Worm (Caenorhabditis elegans) whole organism, midembryonic: ENCODE measurements around the gene mab-10.

ENCODE experiments used
- T22C8.4 ChIP-seq: fragments of 200-800 bp; sonication (Bioruptor generic); IDR thresholded peaks from 2 replicates; pipeline ENCODE4 v1.3.6; 2022; ENCODE audit warnings: missing genetic modification characterization, missing compliant biosample characterization
- cog-1 ChIP-seq: sonication (generic microtip); optimal IDR thresholded peaks from 2 replicates; lab custom pipeline; 2016; ENCODE audit warnings: missing genetic modification characterization, missing compliant biosample characterization
- flt-1 ChIP-seq: fragments of 200-800 bp; sonication (Bioruptor generic); IDR thresholded peaks from 2 replicates; pipeline ENCODE4 v1.3.6; 2022; ENCODE audit warnings: missing genetic modification characterization, missing compliant biosample characterization
- klf-2 ChIP-seq: fragments of 200-800 bp; sonication (Bioruptor generic); conservative IDR thresholded peaks from 2 replicates; pipeline ENCODE4 v1.3.6; 2022; ENCODE audit warnings: missing genetic modification reagents, missing genetic modification characterization, missing compliant biosample characterization
- med-1 ChIP-seq: sonication (generic microtip); optimal IDR thresholded peaks from 2 replicates; lab custom pipeline; 2017; ENCODE audit warnings: missing genetic modification characterization, mild to moderate bottlenecking, missing compliant biosample characterization, antibody characterized with exemption, missing genetic modification reagents; ENCODE audit not compliant: insufficient read depth
- ref-1 ChIP-seq: fragments of 200-800 bp; sonication (Bioruptor generic); conservative IDR thresholded peaks from 2 replicates; pipeline ENCODE4 v1.3.6; 2022; ENCODE audit warnings: missing genetic modification reagents, missing genetic modification characterization, missing compliant biosample characterization
- tab-1 ChIP-seq: fragments of 200-800 bp; sonication (Bioruptor generic); IDR thresholded peaks from 2 replicates; pipeline ENCODE4 v1.3.6; 2022; ENCODE audit warnings: missing genetic modification characterization, missing compliant biosample characterization
- ztf-23 ChIP-seq: fragments of 200-800 bp; sonication (Bioruptor generic); IDR thresholded peaks from 2 replicates; pipeline ENCODE4 v1.3.6; 2022; ENCODE audit warnings: missing genetic modification reagents, missing genetic modification characterization, missing compliant biosample characterization
- ztf-29 ChIP-seq: fragments of 200-800 bp; sonication (Bioruptor generic); IDR thresholded peaks from 2 replicates; pipeline ENCODE4 v1.3.6; 2022; ENCODE audit warnings: missing genetic modification reagents, missing genetic modification characterization, missing compliant biosample characterization

mab-10 gene

DNA sequence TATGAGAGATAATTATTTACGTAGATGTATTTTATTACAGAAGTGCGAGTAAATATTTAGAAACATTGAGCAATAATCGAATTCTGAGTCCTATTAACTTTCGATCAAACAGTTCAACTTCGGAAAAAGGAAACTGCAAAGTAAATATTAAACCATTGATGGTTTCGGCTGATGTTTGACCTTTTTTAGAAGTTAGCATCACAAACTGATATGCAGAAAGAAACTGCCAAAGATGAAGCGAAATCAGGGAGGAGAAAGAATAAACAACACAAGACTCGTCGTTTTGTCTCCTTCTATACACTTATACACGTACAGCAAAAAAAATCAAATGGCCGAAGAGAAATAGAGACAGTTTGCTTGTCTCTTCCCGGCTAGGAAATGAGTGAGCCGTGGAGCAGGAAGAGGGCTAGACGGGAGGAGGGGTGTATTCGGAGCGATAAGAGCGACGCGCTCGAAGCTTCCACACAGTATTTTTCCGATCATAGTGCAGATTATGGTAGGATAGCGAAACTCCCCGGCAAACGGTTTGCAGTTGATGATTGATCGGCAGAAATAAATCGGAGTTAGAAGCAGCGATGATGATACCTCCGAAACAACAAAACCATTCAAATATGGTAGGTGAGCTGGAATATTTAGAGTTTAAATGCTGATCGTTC lies 28.8 kb downstream of the mab-10 start:
- TF ChIP-seq med-1 = no peak
- TF ChIP-seq ref-1 (GFP tag; lab: Robert Waterston, UW) = no peak
- TF ChIP-seq ztf-23 (GFP tag; lab: Robert Waterston, UW) = no peak
- TF ChIP-seq tab-1 (GFP tag; lab: Robert Waterston, UW) = no peak
- TF ChIP-seq flt-1 (GFP tag; lab: Robert Waterston, UW) = no peak
- TF ChIP-seq cog-1 = no peak
- no peak for TF ChIP-seq klf-2
- no peak for TF ChIP-seq T22C8.4 (GFP tag; lab: Robert Waterston, UW)
- no peak for TF ChIP-seq ztf-29

DNA sequence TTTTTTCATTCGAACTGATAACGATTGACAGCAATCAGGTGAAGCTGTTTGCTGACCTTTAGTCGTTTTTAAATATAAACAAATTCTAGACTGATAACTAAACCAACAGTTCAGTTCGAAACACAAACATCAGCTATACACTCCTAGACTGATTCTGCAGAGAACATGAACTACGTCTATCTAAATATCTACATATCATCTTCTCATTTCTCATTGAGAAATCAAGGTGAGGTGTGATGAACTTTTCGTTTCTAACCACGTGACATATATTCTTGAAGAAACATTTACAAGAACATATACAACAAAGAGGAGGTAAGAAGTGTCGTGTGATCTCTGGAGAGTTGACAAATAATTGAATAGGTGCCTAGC lies 29.3 kb downstream of the mab-10 start:
- no peak for TF ChIP-seq tab-1 (GFP tag; lab: Robert Waterston, UW)
- no peak for TF ChIP-seq T22C8.4 (GFP tag; lab: Robert Waterston, UW)
- no peak for TF ChIP-seq ztf-29
- no peak for TF ChIP-seq ztf-23 (GFP tag; lab: Robert Waterston, UW)
- TF ChIP-seq ref-1 (GFP tag; lab: Robert Waterston, UW) = no peak
- no peak for TF ChIP-seq med-1
- TF ChIP-seq klf-2 = no peak
- TF ChIP-seq flt-1 (GFP tag; lab: Robert Waterston, UW) = no peak

DNA sequence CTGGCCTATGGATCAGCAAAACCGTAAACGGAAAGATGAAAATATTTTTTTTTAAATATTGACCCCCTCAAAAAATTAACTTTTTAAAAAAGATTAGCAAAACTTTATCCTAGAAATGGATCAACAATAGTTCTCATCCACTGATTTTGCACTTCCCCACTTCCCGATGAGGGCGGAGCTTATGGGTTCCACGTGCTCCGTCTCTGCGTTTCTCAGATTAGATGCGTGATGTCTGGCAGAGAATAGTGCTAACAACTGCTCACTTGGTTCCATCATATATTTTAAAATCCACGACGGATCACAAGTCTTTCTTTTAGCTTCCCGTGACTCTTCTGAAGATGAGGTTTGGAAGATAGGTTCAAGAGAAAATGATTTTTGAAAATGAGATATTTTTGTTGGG lies 30.5 kb downstream of the mab-10 start:
- TF ChIP-seq flt-1 (GFP tag; lab: Robert Waterston, UW) (no peak), tab-1 (GFP tag; lab: Robert Waterston, UW) (no peak), ztf-23 (GFP tag; lab: Robert Waterston, UW) (no peak), klf-2 (no peak), T22C8.4 (GFP tag; lab: Robert Waterston, UW) (no peak), med-1 (no peak), ztf-29 (no peak), cog-1 (no peak), ref-1 (GFP tag; lab: Robert Waterston, UW) (no peak)

DNA sequence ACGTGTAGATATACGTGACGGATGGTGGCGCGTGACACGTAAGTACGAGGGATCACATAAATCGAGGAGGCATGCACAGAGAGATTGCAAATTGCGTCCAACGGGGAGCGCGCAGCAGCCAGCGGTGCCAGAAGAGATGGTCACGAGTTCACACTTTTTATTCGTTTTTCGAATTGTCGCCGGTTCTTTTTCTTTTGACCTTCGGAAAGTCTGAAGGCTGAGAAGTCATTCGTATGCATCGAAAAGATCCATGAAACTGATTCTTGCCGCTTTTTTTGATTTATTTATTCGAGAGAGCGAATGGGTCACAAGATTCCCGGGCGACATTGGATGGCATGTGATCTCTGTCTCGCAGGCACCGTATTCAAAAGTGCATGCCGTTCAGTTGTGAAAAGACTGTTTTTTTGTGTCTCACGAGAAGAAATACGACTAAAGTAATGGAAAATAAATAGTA lies 31.1 kb downstream of the mab-10 start:
- TF ChIP-seq flt-1 (GFP tag; lab: Robert Waterston, UW) (0 out of 2 replicates have a peak, but pooled peaks have one; percentile 41), tab-1 (GFP tag; lab: Robert Waterston, UW) (no peak), ztf-29 (no peak), cog-1 (no peak), ztf-23 (GFP tag; lab: Robert Waterston, UW) (0 out of 2 replicates have a peak, but pooled peaks have one; percentile 20), ref-1 (GFP tag; lab: Robert Waterston, UW) (no peak)

DNA sequence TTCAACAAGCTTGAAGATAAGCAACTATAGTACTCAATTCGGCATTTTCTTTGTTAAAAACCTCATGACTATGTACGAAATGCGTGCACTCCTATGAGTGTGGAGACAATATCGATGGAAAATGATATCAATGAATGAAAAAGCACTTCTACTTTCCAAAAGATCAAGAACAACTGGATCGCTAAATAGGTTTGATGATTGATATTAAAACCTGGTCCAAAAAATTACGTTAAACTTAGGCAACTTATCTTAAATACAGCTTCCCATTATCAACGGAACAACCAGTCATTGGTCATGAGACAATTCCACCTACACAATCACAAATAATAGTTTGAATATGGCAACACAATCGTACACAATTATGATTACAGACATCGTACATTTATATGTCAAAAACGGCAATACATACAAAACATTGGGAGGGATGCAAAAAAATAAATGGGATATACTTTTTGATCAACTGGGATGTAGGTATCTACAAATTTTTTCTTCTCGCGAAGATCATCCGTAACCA lies 31.8 kb downstream of the mab-10 start:
- TF ChIP-seq T22C8.4 (GFP tag; lab: Robert Waterston, UW) (no peak), klf-2 (no peak), ztf-23 (GFP tag; lab: Robert Waterston, UW) (no peak), tab-1 (GFP tag; lab: Robert Waterston, UW) (no peak), flt-1 (GFP tag; lab: Robert Waterston, UW) (no peak), ref-1 (GFP tag; lab: Robert Waterston, UW) (no peak), ztf-29 (no peak)

DNA sequence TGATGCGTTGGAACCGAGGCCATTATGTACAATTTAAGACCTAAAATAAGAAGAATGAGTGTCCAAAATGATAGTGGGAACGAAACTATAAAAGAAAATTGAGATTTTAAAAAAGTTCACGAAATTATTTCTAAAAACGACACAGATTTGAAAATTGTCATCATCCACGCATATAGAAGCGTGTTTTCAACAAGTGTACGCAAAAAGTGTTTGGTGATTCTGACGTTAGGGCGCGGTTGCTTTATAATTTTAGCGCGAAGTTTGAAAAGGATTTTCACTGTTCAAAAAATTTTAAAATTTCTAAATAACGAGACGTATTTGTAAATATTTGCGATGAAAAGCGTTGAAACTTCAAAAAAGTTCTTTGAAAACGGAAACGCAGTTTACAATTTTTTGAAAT lies 35.5 kb downstream of the mab-10 start, which contains the start of gene cdc-48.1:
Gene cdc-48.1, minus strand, starts transcription at position 40 of the 400 bp plus-strand sequence.
- TF ChIP-seq klf-2 (peak; percentile 76), ztf-29 (peak; percentile 60; the same call in 1 of the 2 replicates), flt-1 (GFP tag; lab: Robert Waterston, UW) (peak; percentile 94), T22C8.4 (GFP tag; lab: Robert Waterston, UW) (peak; percentile 76), med-1 (peak; percentile 25), cog-1 (peak; percentile 99), ztf-23 (GFP tag; lab: Robert Waterston, UW) (peak; percentile 94), ref-1 (GFP tag; lab: Robert Waterston, UW) (no peak), tab-1 (GFP tag; lab: Robert Waterston, UW) (peak; percentile 80)

DNA sequence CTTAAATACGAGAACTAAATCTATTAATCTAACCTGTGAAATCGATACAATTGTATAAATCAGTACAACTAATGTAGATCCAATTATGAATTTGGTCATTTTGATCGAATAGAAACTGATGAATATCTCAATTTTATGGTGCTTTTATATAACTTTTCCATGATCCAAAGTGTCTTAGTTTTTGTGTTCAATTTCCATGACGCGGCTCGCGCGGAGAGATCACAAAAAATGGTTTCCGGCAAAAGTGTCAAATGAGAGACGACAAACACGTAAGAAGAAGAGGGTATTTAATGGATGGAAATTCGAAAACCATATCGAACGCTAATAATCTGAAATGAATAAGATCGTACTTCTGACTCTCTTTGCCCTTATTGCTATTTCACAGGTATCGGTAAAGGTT lies 36.7 kb downstream of the mab-10 start, which contains the start of the genes C06A1.6 and C06A1.7:
Gene C06A1.6, minus strand, starts transcription at position 101 of the 400 bp plus-strand sequence.
Gene C06A1.7, plus strand, starts transcription at position 314 of the 400 bp plus-strand sequence.
- no peak for TF ChIP-seq klf-2
- no peak for TF ChIP-seq tab-1 (GFP tag; lab: Robert Waterston, UW)
- TF ChIP-seq cog-1 = no peak
- no peak for TF ChIP-seq T22C8.4 (GFP tag; lab: Robert Waterston, UW)
- no peak for TF ChIP-seq ref-1 (GFP tag; lab: Robert Waterston, UW)
- TF ChIP-seq med-1 = no peak
- TF ChIP-seq flt-1 (GFP tag; lab: Robert Waterston, UW) = no peak
- no peak for TF ChIP-seq ztf-29
- TF ChIP-seq ztf-23 (GFP tag; lab: Robert Waterston, UW) = no peak

DNA sequence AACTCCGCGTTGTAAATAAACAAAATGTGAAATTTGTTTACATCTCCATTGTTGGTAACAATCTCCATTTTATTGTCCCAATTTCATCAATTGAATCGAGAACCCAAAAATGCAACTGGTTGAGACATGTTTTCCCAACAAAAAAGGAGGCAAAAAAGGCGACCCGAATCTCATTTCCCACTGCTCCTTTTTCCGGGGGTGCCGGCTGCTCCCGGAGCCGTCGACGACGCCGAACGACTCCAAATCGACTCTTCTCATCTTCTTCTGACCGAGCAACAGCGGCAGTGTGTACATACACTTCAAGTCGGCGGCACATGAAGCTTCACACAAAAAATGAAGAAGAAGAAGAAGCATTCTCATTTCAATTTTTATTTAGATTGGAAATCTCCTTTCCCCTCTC lies 38.6 kb downstream of the mab-10 start:
- TF ChIP-seq klf-2 = no peak
- TF ChIP-seq ref-1 (GFP tag; lab: Robert Waterston, UW) = no peak
- TF ChIP-seq T22C8.4 (GFP tag; lab: Robert Waterston, UW) = no peak
- no peak for TF ChIP-seq flt-1 (GFP tag; lab: Robert Waterston, UW)
- no peak for TF ChIP-seq ztf-23 (GFP tag; lab: Robert Waterston, UW)
- no peak for TF ChIP-seq tab-1 (GFP tag; lab: Robert Waterston, UW)
- no peak for TF ChIP-seq cog-1
- TF ChIP-seq med-1 = no peak

DNA sequence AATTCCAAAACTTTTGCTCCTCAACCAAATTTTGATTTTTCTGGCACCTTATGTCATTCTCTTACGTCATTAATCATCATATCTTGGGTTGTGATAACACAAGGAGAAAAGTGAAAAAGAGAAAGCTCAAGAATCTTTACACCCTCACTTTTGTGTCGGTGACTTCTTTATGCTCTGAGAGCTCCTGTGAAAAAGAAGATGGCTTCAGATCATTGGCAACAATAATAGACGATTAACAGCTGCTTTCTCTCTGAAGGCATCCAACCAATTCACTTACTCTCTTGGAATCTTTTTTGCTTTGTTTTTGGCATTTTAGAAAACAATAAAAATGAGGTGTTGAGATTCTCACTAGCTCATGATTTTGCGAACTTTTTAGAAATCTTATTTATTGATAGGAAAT lies 41.6 kb downstream of the mab-10 start:
- no peak for TF ChIP-seq med-1
- TF ChIP-seq cog-1 = no peak
- TF ChIP-seq ztf-23 (GFP tag; lab: Robert Waterston, UW) = no peak
- TF ChIP-seq tab-1 (GFP tag; lab: Robert Waterston, UW) = no peak
- no peak for TF ChIP-seq klf-2
- no peak for TF ChIP-seq T22C8.4 (GFP tag; lab: Robert Waterston, UW)
- TF ChIP-seq flt-1 (GFP tag; lab: Robert Waterston, UW) = no peak
- no peak for TF ChIP-seq ztf-29
- no peak for TF ChIP-seq ref-1 (GFP tag; lab: Robert Waterston, UW)

DNA sequence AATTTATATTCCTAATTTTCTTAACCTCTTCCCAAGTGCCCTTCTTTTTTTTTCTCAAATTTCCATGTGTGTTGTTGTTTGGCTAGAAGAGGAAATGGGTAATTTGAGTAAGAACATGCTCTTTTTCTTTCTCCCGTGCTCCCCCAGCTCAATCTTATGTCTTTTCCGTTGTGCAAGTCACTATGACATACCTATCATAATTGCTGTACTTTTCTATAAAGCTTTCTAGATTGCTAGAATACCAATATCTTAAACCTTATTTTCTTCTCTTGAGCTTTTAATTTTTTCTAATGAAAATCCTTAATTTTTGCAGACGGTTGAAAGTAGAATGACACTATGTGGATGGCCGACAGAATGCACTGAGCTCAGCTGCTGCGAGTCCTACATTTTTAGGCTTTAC lies 42.4 kb downstream of the mab-10 start, which contains the start of gene txt-13:
Gene txt-13, plus strand, starts transcription at position 301 of the 400 bp plus-strand sequence.
- TF ChIP-seq ztf-23 (GFP tag; lab: Robert Waterston, UW) = no peak
- TF ChIP-seq med-1 = no peak
- no peak for TF ChIP-seq tab-1 (GFP tag; lab: Robert Waterston, UW)
- no peak for TF ChIP-seq ref-1 (GFP tag; lab: Robert Waterston, UW)
